Fruit fly (Drosophila melanogaster) Kc167 (cell line): ENCODE data around the gene CG31693.

Experiments
- h ChIP-seq: fragments of >200 bp; optimal IDR thresholded peaks from 3 replicates; lab custom pipeline; 2018; ENCODE audit warnings: missing external identifiers
- ttk ChIP-seq: sonication (Bioruptor generic); optimal IDR thresholded peaks from 2 replicates; lab custom pipeline; 2017; ENCODE audit warnings: missing external identifiers

DNA sequence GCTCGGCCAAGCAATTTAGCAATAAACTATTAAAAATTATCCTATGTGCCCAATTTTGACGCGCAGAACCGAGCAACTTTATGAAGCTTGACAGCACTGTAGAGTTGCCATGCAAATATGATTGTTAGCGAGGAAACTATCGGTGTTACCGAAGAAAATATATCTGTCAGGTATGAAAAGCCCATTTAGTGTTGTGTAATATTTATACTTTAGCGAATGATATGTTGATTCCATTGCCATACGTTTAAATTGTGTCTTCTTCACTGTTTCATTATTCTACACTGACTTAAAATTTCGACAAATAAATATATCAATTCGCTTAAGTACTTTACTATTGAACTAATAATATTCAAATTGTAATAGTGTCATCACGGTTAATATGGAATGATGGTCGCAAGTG, 28.8 kb downstream of the CG31693 start, which contains the start of gene CG31601:
- no peak for TF ChIP-seq ttk
- no peak for TF ChIP-seq h (lab: Kevin White, UChicago)
